Worm (Caenorhabditis elegans) whole organism, L1 larva: Measurements from ENCODE around the gene F49E10.4.

Experiments
- C04F5.9 ChIP-seq: sonication (generic microtip); optimal IDR thresholded peaks from 2 replicates; lab custom pipeline; 2016; ENCODE audit warnings: missing genetic modification characterization, missing compliant biosample characterization
- C16A3.4 ChIP-seq: fragments of 150-350 bp; optimal IDR thresholded peaks from 2 replicates; lab custom pipeline; 2014; ENCODE audit warnings: missing biosample characterization, missing genetic modification characterization
- C34B4.2 ChIP-seq: sonication (generic microtip); optimal IDR thresholded peaks from 2 replicates; lab custom pipeline; 2017; ENCODE audit warnings: mild to moderate bottlenecking, missing genetic modification characterization, missing compliant biosample characterization
- alr-1 ChIP-seq: fragments of 200-800 bp; sonication (Bioruptor generic); optimal IDR thresholded peaks from 2 replicates; lab custom pipeline; 2018; ENCODE audit warnings: borderline replicate concordance, mild to moderate bottlenecking, missing genetic modification characterization, missing compliant biosample characterization
- aly-2 ChIP-seq: fragments of 150-350 bp; optimal IDR thresholded peaks from 2 replicates; lab custom pipeline; 2014; ENCODE audit warnings: missing biosample characterization, missing genetic modification characterization
- ama-1 ChIP-seq: fragments of 150-350 bp; optimal IDR thresholded peaks from 2 replicates; lab custom pipeline; 2014
- ceh-82 ChIP-seq, 3 experiments: fragments of 150-350 bp in 1 of 3; sonication (generic microtip) in 2 of 3; optimal IDR thresholded peaks; 2 replicates each; lab custom pipeline; 2014 to 2017; ENCODE audit warnings: missing biosample characterization in 3 of 3, missing genetic modification characterization in 3 of 3
- ceh-88 ChIP-seq: fragments of 200-800 bp; sonication (Bioruptor generic); IDR thresholded peaks from 2 replicates; pipeline ENCODE4 v1.3.6; 2022; ENCODE audit warnings: missing genetic modification characterization, missing compliant biosample characterization
- dpl-1 ChIP-seq, 3 experiments: fragments of 150-350 bp in 2 of 3; sonication (generic microtip) in 1 of 3; optimal IDR thresholded peaks; 2 replicates each; lab custom pipeline; 2014 to 2017; ENCODE audit warnings: missing biosample characterization in 3 of 3, missing genetic modification characterization in 3 of 3, missing genetic modification reagents in 3 of 3
- dsc-1 ChIP-seq: sonication (generic microtip); optimal IDR thresholded peaks from 2 replicates; lab custom pipeline; 2016; ENCODE audit warnings: mild to moderate bottlenecking, missing genetic modification characterization, missing compliant biosample characterization
- efl-1 ChIP-seq, 4 experiments: fragments of 150-350 bp; optimal IDR thresholded peaks in 3 of 4; peaks in 1 of 4; 1 replicate in 1 of 4; 2 replicates in 3 of 4; lab custom pipeline; 2014; ENCODE audit warnings: missing biosample characterization in 2 of 4, missing genetic modification characterization in 2 of 4, missing genetic modification reagents in 2 of 4
- egl-13 ChIP-seq: sonication (generic microtip); optimal IDR thresholded peaks from 2 replicates; lab custom pipeline; 2016; ENCODE audit warnings: missing genotype, missing genetic modification reagents, missing genetic modification characterization, missing compliant biosample characterization
- egl-27 ChIP-seq, 2 experiments: fragments of 150-350 bp in 1 of 2; sonication (generic microtip); optimal IDR thresholded peaks; 3 replicates each; lab custom pipeline; 2017 to 2018; ENCODE audit warnings: missing biosample characterization in 2 of 2, missing genetic modification characterization in 2 of 2, missing genetic modification reagents in 2 of 2
- elt-3 ChIP-seq, 6 experiments: fragments of 150-350 bp in 1 of 6; sonication (generic microtip); optimal IDR thresholded peaks; 2 replicates each; lab custom pipeline; 2017 to 2018; ENCODE audit warnings: missing biosample characterization in 6 of 6, missing genetic modification characterization in 6 of 6, inconsistent platforms in 1 of 6
- ets-5 ChIP-seq: fragments of 200-800 bp; sonication (Bioruptor generic); IDR thresholded peaks from 2 replicates; pipeline ENCODE4 v1.3.6; 2022; ENCODE audit warnings: missing genetic modification characterization, missing compliant biosample characterization
- fkh-10 ChIP-seq: sonication (generic microtip); optimal IDR thresholded peaks from 2 replicates; lab custom pipeline; 2017; ENCODE audit warnings: missing biosample characterization, missing genetic modification reagents, missing genetic modification characterization
- hlh-4 ChIP-seq: sonication (generic microtip); optimal IDR thresholded peaks from 2 replicates; lab custom pipeline; 2016; ENCODE audit warnings: mild to moderate bottlenecking, missing genetic modification characterization, missing compliant biosample characterization
- isw-1 ChIP-seq: fragments of 200-800 bp; sonication (Bioruptor generic); IDR thresholded peaks from 2 replicates; pipeline ENCODE4 v1.3.6; 2022; ENCODE audit warnings: missing genetic modification characterization, missing compliant biosample characterization
- jun-1 ChIP-seq: fragments of 150-350 bp; optimal IDR thresholded peaks from 2 replicates; lab custom pipeline; 2014; ENCODE audit warnings: missing biosample characterization, missing genetic modification reagents, missing genetic modification characterization
- lin-13 ChIP-seq: fragments of 150-350 bp; optimal IDR thresholded peaks from 2 replicates; lab custom pipeline; 2014; ENCODE audit warnings: missing biosample characterization, missing genetic modification reagents, missing genetic modification characterization
- lin-14 ChIP-seq: fragments of 200-800 bp; sonication (Bioruptor generic); optimal IDR thresholded peaks from 2 replicates; lab custom pipeline; 2018; ENCODE audit warnings: mild to moderate bottlenecking, missing genetic modification characterization, moderate library complexity, missing compliant biosample characterization
- lin-35 ChIP-seq, 2 experiments: fragments of 150-350 bp; optimal IDR thresholded peaks; 2 replicates each; lab custom pipeline; 2014; ENCODE audit warnings: missing biosample characterization in 2 of 2, missing genetic modification characterization in 2 of 2, missing genetic modification reagents in 2 of 2
- lin-39 ChIP-seq: fragments of 150-350 bp; optimal IDR thresholded peaks from 2 replicates; lab custom pipeline; 2014; ENCODE audit warnings: missing biosample characterization, missing genetic modification reagents, missing genetic modification characterization
- lir-3 ChIP-seq: sonication (generic microtip); optimal IDR thresholded peaks from 2 replicates; lab custom pipeline; 2016; ENCODE audit warnings: mild to moderate bottlenecking, missing genetic modification characterization, moderate library complexity, missing compliant biosample characterization; ENCODE audit not compliant: poor library complexity
- lsy-2 ChIP-seq, 2 experiments: fragments of 150-350 bp; optimal IDR thresholded peaks; 2 replicates each; lab custom pipeline; 2014; ENCODE audit warnings: missing biosample characterization in 2 of 2, missing genetic modification characterization in 2 of 2
- mab-9 ChIP-seq: fragments of 200-800 bp; sonication (Bioruptor generic); IDR thresholded peaks from 2 replicates; pipeline ENCODE4 v1.3.6; 2022; ENCODE audit warnings: missing genetic modification reagents, missing genetic modification characterization, missing compliant biosample characterization
- mdl-1 ChIP-seq, 2 experiments: fragments of 150-350 bp; optimal IDR thresholded peaks; 2 replicates each; lab custom pipeline; 2014 to 2017; ENCODE audit warnings: missing biosample characterization in 2 of 2, missing genetic modification characterization in 2 of 2, inconsistent platforms in 1 of 2
- nhr-19 ChIP-seq: fragments of 200-800 bp; sonication (Bioruptor generic); conservative IDR thresholded peaks from 2 replicates; pipeline ENCODE4 v1.3.6; 2022; ENCODE audit warnings: missing genetic modification characterization, missing compliant biosample characterization
- nhr-237 ChIP-seq: fragments of 150-350 bp; optimal IDR thresholded peaks from 2 replicates; lab custom pipeline; 2014; ENCODE audit warnings: missing biosample characterization, missing genetic modification characterization
- nhr-71 ChIP-seq: sonication (generic microtip); optimal IDR thresholded peaks from 2 replicates; lab custom pipeline; 2016; ENCODE audit warnings: mild to moderate bottlenecking, missing genetic modification characterization, moderate library complexity, missing compliant biosample characterization
- nhr-76 ChIP-seq: sonication (generic microtip); optimal IDR thresholded peaks from 2 replicates; lab custom pipeline; 2017; ENCODE audit warnings: missing biosample characterization, missing genetic modification characterization
- nhr-77 ChIP-seq: fragments of 150-350 bp; optimal IDR thresholded peaks from 2 replicates; lab custom pipeline; 2014; ENCODE audit warnings: missing biosample characterization, missing genetic modification characterization
- nhr-84 ChIP-seq: sonication (generic microtip); optimal IDR thresholded peaks from 2 replicates; lab custom pipeline; 2017; ENCODE audit warnings: missing biosample characterization, missing genetic modification characterization
- nhr-85 ChIP-seq: sonication (generic microtip); peaks from one replicate; lab custom pipeline; 2016; ENCODE audit warnings: missing genetic modification characterization, inconsistent platforms, missing compliant biosample characterization
- pag-3 ChIP-seq: sonication (generic microtip); optimal IDR thresholded peaks from 2 replicates; lab custom pipeline; 2017; ENCODE audit warnings: missing genetic modification characterization, mild to moderate bottlenecking, missing compliant biosample characterization, antibody characterized with exemption, borderline replicate concordance; ENCODE audit not compliant: insufficient read depth
- rnt-1 ChIP-seq: sonication (generic microtip); optimal IDR thresholded peaks from 2 replicates; lab custom pipeline; 2016; ENCODE audit warnings: mild to moderate bottlenecking, missing genetic modification characterization, moderate library complexity, missing compliant biosample characterization
- sup-37 ChIP-seq: fragments of 200-800 bp; sonication (Bioruptor generic); optimal IDR thresholded peaks from 2 replicates; lab custom pipeline; 2018; ENCODE audit warnings: mild to moderate bottlenecking, missing genetic modification characterization, missing compliant biosample characterization
- swsn-7 ChIP-seq: sonication (generic microtip); optimal IDR thresholded peaks from 2 replicates; lab custom pipeline; 2016; ENCODE audit warnings: missing genetic modification characterization, missing compliant biosample characterization
- tbx-2 ChIP-seq: sonication (generic microtip); optimal IDR thresholded peaks from 2 replicates; lab custom pipeline; 2016; ENCODE audit warnings: missing genetic modification characterization, missing compliant biosample characterization
- unc-62 ChIP-seq: fragments of 150-350 bp; optimal IDR thresholded peaks from 2 replicates; lab custom pipeline; 2014; ENCODE audit warnings: missing biosample characterization, missing genetic modification reagents, missing genetic modification characterization
- unc-86 ChIP-seq: sonication (generic microtip); optimal IDR thresholded peaks from 2 replicates; lab custom pipeline; 2016; ENCODE audit warnings: missing genetic modification characterization, missing compliant biosample characterization
- zag-1 ChIP-seq: fragments of 150-350 bp; optimal IDR thresholded peaks from 2 replicates; lab custom pipeline; 2014; ENCODE audit warnings: missing biosample characterization, missing genetic modification characterization

F49E10.4 gene

DNA sequence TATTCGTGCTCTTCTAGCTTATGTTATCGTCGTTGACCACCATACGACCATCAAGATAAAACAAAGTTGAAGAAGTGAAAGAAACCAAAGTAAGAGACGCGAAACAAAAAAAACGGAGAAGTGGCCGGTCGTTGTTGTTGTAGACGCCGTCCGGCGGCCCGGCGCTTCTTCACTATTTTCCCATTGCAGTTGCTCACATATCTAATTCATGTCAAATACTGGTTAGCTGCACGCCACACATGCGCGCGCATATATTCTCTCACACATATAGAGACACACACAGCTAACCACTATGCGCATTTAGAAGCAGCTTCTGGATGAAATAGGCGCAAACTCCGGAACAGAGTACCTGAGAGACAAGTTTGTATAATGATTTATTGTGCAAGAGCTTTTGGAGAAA lies 7.6 kb upstream of the F49E10.4 start:
- TF ChIP-seq elt-3 (tag; optimal IDR thresholded peaks at IDR 0.05; lab: Kevin White, UChicago) (no peak), ceh-82 (tag; optimal IDR thresholded peaks at IDR 0.05; lab: Kevin White, UChicago) (peak in 1 of 3 experiments; percentile 26), lin-14 (GFP tag; lab: Kevin White, UChicago) (peak; percentile 53), zag-1 (tag; lab: Kevin White, UChicago) (no peak), nhr-77 (tag; lab: Kevin White, UChicago) (no peak), ceh-88 (GFP tag; lab: Robert Waterston, UW) (no peak), egl-13 (tag; lab: Kevin White, UChicago) (peak; percentile 4)

ce11 chrX:5869603-5870002 lies 6.1 kb upstream of the F49E10.4 start:
- no peak for TF ChIP-seq isw-1 (GFP tag; lab: Robert Waterston, UW)
- TF ChIP-seq lin-14 (GFP tag; lab: Kevin White, UChicago), result peak; percentile 44
- peak; percentile 9 for TF ChIP-seq fkh-10 (GFP tag; lab: Kevin White, UChicago)

DNA sequence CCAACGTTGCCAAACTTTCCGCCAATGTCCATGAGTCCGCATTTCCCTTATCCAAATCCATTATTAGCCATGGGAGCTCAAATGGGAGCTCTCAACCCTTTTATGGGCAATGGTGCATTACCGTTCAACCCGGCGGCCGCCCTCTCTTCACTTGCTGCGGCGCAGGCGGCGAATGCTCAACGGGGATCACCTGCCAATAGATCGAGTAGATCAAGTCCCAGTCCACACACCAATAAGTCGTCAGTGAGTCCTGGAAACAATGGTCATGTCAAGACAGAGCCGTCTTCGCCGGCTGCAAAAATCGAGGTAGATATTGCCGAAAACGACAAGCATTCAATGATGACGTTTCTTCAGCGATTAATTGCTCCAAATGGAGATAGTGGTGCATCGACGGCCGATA lies 3.5 kb upstream of the F49E10.4 start:
- TF ChIP-seq hlh-4 (tag; lab: Kevin White, UChicago), result no peak
- no peak for TF ChIP-seq ama-1 (lab: Kevin White, UChicago)
- no peak for TF ChIP-seq ets-5 (GFP tag; lab: Robert Waterston, UW)
- no peak for TF ChIP-seq dsc-1 (tag; lab: Kevin White, UChicago)
- no peak for TF ChIP-seq lin-39 (tag; lab: Kevin White, UChicago)
- no peak for TF ChIP-seq lin-13 (GFP tag; lab: Kevin White, UChicago)
- TF ChIP-seq, all 84 proteins: peak for 0

DNA sequence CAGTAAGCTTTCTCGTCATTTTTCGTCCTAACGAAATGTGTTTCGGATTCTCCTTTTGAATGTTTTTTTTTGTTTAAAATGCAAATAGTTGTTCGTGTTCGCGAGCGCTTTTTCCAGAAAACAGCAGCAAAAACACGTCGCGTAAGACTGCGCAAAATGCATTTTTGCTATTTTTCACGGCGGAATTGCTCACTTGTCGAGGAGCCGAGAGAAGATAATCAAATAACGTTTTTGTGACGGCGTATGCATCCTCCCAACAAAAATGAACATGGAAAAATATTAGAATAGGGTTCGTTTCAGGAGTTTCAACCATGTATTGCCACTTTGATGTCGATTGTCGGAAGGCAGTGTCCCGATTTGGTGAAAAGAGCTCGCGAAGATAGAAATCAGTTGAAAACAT lies 1.4 kb downstream of the F49E10.4 start:
- TF ChIP-seq fkh-10 (GFP tag; lab: Kevin White, UChicago) (peak; percentile 28), lin-14 (GFP tag; lab: Kevin White, UChicago) (peak; percentile 20), aly-2 (no peak), mdl-1 (tag; optimal IDR thresholded peaks at IDR 0.05; lab: Kevin White, UChicago) (no peak), nhr-76 (tag; lab: Kevin White, UChicago) (no peak)

ce11 chrX:5885565-5885964 lies 9.9 kb downstream of the F49E10.4 start, which contains the start of gene flp-7:
flp-7 (plus strand) TSS chrX:5885865.
- TF ChIP-seq tbx-2 (tag; lab: Kevin White, UChicago) (no peak), nhr-71 (tag; lab: Kevin White, UChicago) (no peak), rnt-1 (tag; lab: Kevin White, UChicago) (no peak), lin-35 (GFP tag; optimal IDR thresholded peaks at IDR 0.05; lab: Kevin White, UChicago) (no peak), nhr-84 (no peak), dpl-1 (GFP tag; optimal IDR thresholded peaks at IDR 0.05; lab: Kevin White, UChicago) (no peak), zag-1 (tag; lab: Kevin White, UChicago) (no peak), egl-13 (tag; lab: Kevin White, UChicago) (no peak), jun-1 (no peak), unc-86 (no peak), unc-62 (GFP tag; lab: Kevin White, UChicago) (no peak), nhr-237 (tag; lab: Kevin White, UChicago) (no peak), efl-1 (optimal IDR thresholded peaks at IDR 0.05; lab: Kevin White, UChicago) (no peak), efl-1 (GFP tag; optimal IDR thresholded peaks at IDR 0.05 in 1 of 2; lab: Kevin White, UChicago) (no peak), lsy-2 (tag; optimal IDR thresholded peaks at IDR 0.05; lab: Kevin White, UChicago) (no peak)

DNA sequence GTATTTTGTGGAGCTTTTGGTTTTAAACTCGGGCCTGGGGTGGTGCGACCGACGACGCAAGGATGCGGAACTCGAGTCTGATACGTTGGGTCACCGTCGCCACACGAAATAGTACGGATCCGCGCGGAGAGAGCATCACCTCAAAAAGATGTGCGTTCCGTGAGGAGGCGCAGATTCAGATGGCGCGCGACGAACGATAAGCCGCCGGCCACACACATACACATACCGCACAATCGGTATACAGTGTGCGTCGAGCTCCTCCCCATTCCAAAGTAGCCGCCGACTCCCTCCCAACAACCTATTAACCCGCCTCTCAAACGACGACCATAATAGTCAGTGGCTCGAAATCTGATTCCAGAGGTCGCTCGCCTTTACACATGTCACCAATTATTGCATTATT lies 14.4 kb downstream of the F49E10.4 start, which contains the start of gene F49E10.2:
Gene F49E10.2, plus strand, starts transcription at position 301 of the 400 bp plus-strand sequence.
- no peak for TF ChIP-seq C04F5.9 (tag; lab: Kevin White, UChicago)
- TF ChIP-seq rnt-1 (tag; lab: Kevin White, UChicago), result no peak
- TF ChIP-seq efl-1 (optimal IDR thresholded peaks at IDR 0.05; lab: Kevin White, UChicago), result no peak
- TF ChIP-seq efl-1 (GFP tag; optimal IDR thresholded peaks at IDR 0.05 in 1 of 2; lab: Kevin White, UChicago), result no peak
- no peak for TF ChIP-seq nhr-19 (GFP tag; lab: Robert Waterston, UW)
- TF ChIP-seq C34B4.2 (tag; lab: Kevin White, UChicago), result no peak
- TF ChIP-seq egl-27 (tag; optimal IDR thresholded peaks at IDR 0.05; lab: Kevin White, UChicago), result no peak
- no peak for TF ChIP-seq alr-1
- TF ChIP-seq C16A3.4 (tag; lab: Kevin White, UChicago), result no peak
- no peak for TF ChIP-seq mab-9
- TF ChIP-seq fkh-10 (GFP tag; lab: Kevin White, UChicago), result no peak
- no peak for TF ChIP-seq sup-37 (GFP tag; lab: Kevin White, UChicago)
- TF ChIP-seq nhr-85 (tag; lab: Kevin White, UChicago), result no peak
- no peak for TF ChIP-seq swsn-7 (tag; lab: Kevin White, UChicago)
- no peak for TF ChIP-seq pag-3 (tag; lab: Kevin White, UChicago)
- no peak for TF ChIP-seq nhr-76 (tag; lab: Kevin White, UChicago)
- TF ChIP-seq lir-3, result no peak
